Fruit fly (Drosophila melanogaster) whole organism, prepupa: Measurements from ENCODE around the gene sinu.
A peak's percentile ranks its signal among the peaks of the same experiment; 100 is the strongest.

ENCODE experiments used
- Blimp-1 ChIP-seq: fragments of 200-800 bp; sonication (Bioruptor generic); optimal IDR thresholded peaks from 3 replicates; lab custom pipeline; 2017; ENCODE audit warnings: missing biosample characterization, missing genetic modification characterization, mild to moderate bottlenecking, moderate library complexity, missing genetic modification reagents
- CG10631 ChIP-seq: fragments of 200-800 bp; sonication (Bioruptor generic); optimal IDR thresholded peaks from 2 replicates; lab custom pipeline; 2016; ENCODE audit warnings: missing biosample characterization, missing genetic modification characterization
- CG11294 ChIP-seq: fragments of 200-800 bp; sonication (Bioruptor generic); IDR thresholded peaks from 2 replicates; pipeline ENCODE4 v1.3.6; 2022; ENCODE audit warnings: missing biosample characterization, missing genetic modification characterization
- CG11902 ChIP-seq: fragments of 200-800 bp; sonication (Bioruptor generic); optimal IDR thresholded peaks from 3 replicates; lab custom pipeline; 2016; ENCODE audit warnings: missing biosample characterization, missing genetic modification characterization
- CG15336 ChIP-seq: fragments of 200-800 bp; sonication (Bioruptor generic); IDR thresholded peaks from 2 replicates; pipeline ENCODE4 v1.3.6; 2022; ENCODE audit warnings: missing biosample characterization, missing genetic modification characterization
- CG1621 ChIP-seq: fragments of 200-800 bp; sonication (Bioruptor generic); optimal IDR thresholded peaks from 3 replicates; lab custom pipeline; 2018; ENCODE audit warnings: missing biosample characterization, mild to moderate bottlenecking, missing genetic modification characterization
- CG16779 ChIP-seq: fragments of 200-800 bp; sonication (Bioruptor generic); optimal IDR thresholded peaks from 3 replicates; lab custom pipeline; 2017; ENCODE audit warnings: missing biosample characterization, mild to moderate bottlenecking, missing genetic modification characterization
- CG3032 ChIP-seq: fragments of 200-800 bp; optimal IDR thresholded peaks from 2 replicates; lab custom pipeline; 2019; ENCODE audit warnings: missing biosample characterization, mild to moderate bottlenecking, missing genetic modification characterization, moderate library complexity
- CG31627 ChIP-seq: fragments of 200-800 bp; sonication (Bioruptor generic); optimal IDR thresholded peaks from 3 replicates; lab custom pipeline; 2016; ENCODE audit warnings: missing biosample characterization, missing genetic modification characterization
- CG32006 ChIP-seq: fragments of 200-800 bp; sonication (Bioruptor generic); optimal IDR thresholded peaks from 3 replicates; lab custom pipeline; 2017; ENCODE audit warnings: missing biosample characterization, mild to moderate bottlenecking, missing genetic modification characterization
- CG34406 ChIP-seq: fragments of 200-800 bp; sonication (Bioruptor generic); optimal IDR thresholded peaks from 3 replicates; lab custom pipeline; 2016; ENCODE audit warnings: missing biosample characterization, missing genetic modification characterization
- CG3919 ChIP-seq: fragments of 200-800 bp; sonication (Bioruptor generic); optimal IDR thresholded peaks from 3 replicates; lab custom pipeline; 2016; ENCODE audit warnings: missing biosample characterization, missing genetic modification characterization
- CG6163 ChIP-seq: fragments of 200-800 bp; sonication (Bioruptor generic); IDR thresholded peaks from 3 replicates; pipeline ENCODE4 v1.3.6; 2022; ENCODE audit warnings: missing biosample characterization, missing genetic modification characterization
- CG6808 ChIP-seq: fragments of 200-800 bp; sonication (Bioruptor generic); optimal IDR thresholded peaks from 3 replicates; lab custom pipeline; 2017; ENCODE audit warnings: missing biosample characterization, missing genetic modification characterization, mild to moderate bottlenecking, moderate library complexity, missing genetic modification reagents
- CG6854 ChIP-seq: fragments of 200-800 bp; sonication (Bioruptor generic); optimal IDR thresholded peaks from 2 replicates; lab custom pipeline; 2017; ENCODE audit warnings: missing biosample characterization, mild to moderate bottlenecking, missing genetic modification characterization
- CG7368 ChIP-seq: fragments of 200-800 bp; sonication (Bioruptor generic); optimal IDR thresholded peaks from 3 replicates; lab custom pipeline; 2016; ENCODE audit warnings: missing biosample characterization, missing genetic modification characterization
- CG8119 ChIP-seq: fragments of 200-800 bp; sonication (Bioruptor generic); IDR thresholded peaks from 3 replicates; pipeline ENCODE4 v1.3.6; 2022; ENCODE audit warnings: missing biosample characterization, missing genetic modification characterization
- CG8319 ChIP-seq: fragments of 200-800 bp; sonication (Bioruptor generic); optimal IDR thresholded peaks from 3 replicates; lab custom pipeline; 2016; ENCODE audit warnings: missing biosample characterization, missing genetic modification characterization
- CG8632 ChIP-seq: fragments of 200-800 bp; sonication (Bioruptor generic); optimal IDR thresholded peaks from 3 replicates; lab custom pipeline; 2016; ENCODE audit warnings: missing biosample characterization, missing genetic modification characterization
- Eip75B ChIP-seq: fragments of 200-800 bp; sonication (Bioruptor generic); optimal IDR thresholded peaks from 3 replicates; lab custom pipeline; 2016; ENCODE audit warnings: missing biosample characterization, missing genetic modification characterization
- Eip78C ChIP-seq: fragments of 200-800 bp; sonication (Bioruptor generic); peaks from one replicate; lab custom pipeline; 2016; ENCODE audit warnings: missing biosample characterization, missing genetic modification characterization
- Eip93F ChIP-seq: fragments of 200-800 bp; sonication (Bioruptor generic); optimal IDR thresholded peaks from 2 replicates; lab custom pipeline; 2016; ENCODE audit warnings: missing biosample characterization, mild to moderate bottlenecking, missing genetic modification characterization
- Ets21C ChIP-seq: fragments of 200-800 bp; sonication (Bioruptor generic); optimal IDR thresholded peaks from 3 replicates; lab custom pipeline; 2016; ENCODE audit warnings: missing biosample characterization, missing genetic modification characterization
- Ets96B ChIP-seq: fragments of 200-800 bp; optimal IDR thresholded peaks from 2 replicates; lab custom pipeline; 2019; ENCODE audit warnings: missing biosample characterization, mild to moderate bottlenecking, missing genetic modification characterization, moderate library complexity
- Hr39 ChIP-seq: fragments of 200-800 bp; sonication (Bioruptor generic); optimal IDR thresholded peaks from 2 replicates; lab custom pipeline; 2016; ENCODE audit warnings: missing biosample characterization, missing genetic modification characterization
- Hr4 ChIP-seq: fragments of 200-800 bp; sonication (Bioruptor generic); optimal IDR thresholded peaks from 3 replicates; lab custom pipeline; 2016; ENCODE audit warnings: missing biosample characterization, missing genetic modification characterization
- Lpt ChIP-seq: fragments of 200-800 bp; sonication (Bioruptor generic); optimal IDR thresholded peaks from 3 replicates; lab custom pipeline; 2016; ENCODE audit warnings: missing biosample characterization, missing genetic modification characterization
- Met ChIP-seq: fragments of 200-800 bp; sonication (Bioruptor generic); optimal IDR thresholded peaks from 3 replicates; lab custom pipeline; 2016; ENCODE audit warnings: missing biosample characterization, missing genetic modification characterization
- Smox ChIP-seq: fragments of 200-800 bp; sonication (Bioruptor generic); optimal IDR thresholded peaks from 3 replicates; lab custom pipeline; 2016; ENCODE audit warnings: missing biosample characterization, missing genetic modification characterization
- Sox102F ChIP-seq: fragments of 200-800 bp; sonication (Bioruptor generic); optimal IDR thresholded peaks from 2 replicates; lab custom pipeline; 2016; ENCODE audit warnings: missing biosample characterization, mild to moderate bottlenecking, missing genetic modification characterization
- achi ChIP-seq: fragments of 200-800 bp; sonication (Bioruptor generic); optimal IDR thresholded peaks from 3 replicates; lab custom pipeline; 2016; ENCODE audit warnings: missing biosample characterization, missing genetic modification characterization
- acj6 ChIP-seq: fragments of 200-800 bp; sonication (Bioruptor generic); optimal IDR thresholded peaks from 3 replicates; lab custom pipeline; 2016; ENCODE audit warnings: missing biosample characterization, missing genetic modification characterization
- cyc ChIP-seq: fragments of 200-800 bp; sonication (Bioruptor generic); optimal IDR thresholded peaks from 3 replicates; lab custom pipeline; 2016; ENCODE audit warnings: missing biosample characterization, missing genetic modification characterization
- eg ChIP-seq: fragments of 200-800 bp; sonication (Bioruptor generic); IDR thresholded peaks from 3 replicates; pipeline ENCODE4 v1.3.6; 2022; ENCODE audit warnings: missing biosample characterization, missing genetic modification characterization
- fd85E ChIP-seq: fragments of 200-800 bp; sonication (Bioruptor generic); optimal IDR thresholded peaks from 3 replicates; lab custom pipeline; 2016; ENCODE audit warnings: missing biosample characterization, missing genetic modification characterization
- fkh ChIP-seq: fragments of 200-800 bp; sonication (Bioruptor generic); optimal IDR thresholded peaks from 3 replicates; lab custom pipeline; 2017; ENCODE audit warnings: missing biosample characterization, mild to moderate bottlenecking, missing genetic modification characterization, moderate library complexity
- net ChIP-seq: fragments of 200-800 bp; sonication (Bioruptor generic); optimal IDR thresholded peaks from 3 replicates; lab custom pipeline; 2016; ENCODE audit warnings: missing biosample characterization, missing genetic modification characterization
- pdm3 ChIP-seq: fragments of 200-800 bp; sonication (Bioruptor generic); optimal IDR thresholded peaks from 3 replicates; lab custom pipeline; 2016; ENCODE audit warnings: missing biosample characterization, missing genetic modification characterization
- salr ChIP-seq, 2 experiments: fragments of 200-800 bp; sonication (Bioruptor generic); optimal IDR thresholded peaks; 3 replicates each; lab custom pipeline; 2016 to 2018; ENCODE audit warnings: missing biosample characterization in 2 of 2, missing genetic modification characterization in 2 of 2, mild to moderate bottlenecking in 1 of 2
- spab ChIP-seq: fragments of 200-800 bp; sonication (Bioruptor generic); optimal IDR thresholded peaks from 2 replicates; lab custom pipeline; 2017; ENCODE audit warnings: missing biosample characterization, mild to moderate bottlenecking, missing genetic modification characterization, missing genetic modification reagents
- svp ChIP-seq: fragments of 200-800 bp; sonication (Bioruptor generic); peaks from one replicate; lab custom pipeline; 2016; ENCODE audit warnings: missing biosample characterization, missing genetic modification characterization
- topi ChIP-seq: fragments of 200-800 bp; sonication (Bioruptor generic); optimal IDR thresholded peaks from 3 replicates; lab custom pipeline; 2016; ENCODE audit warnings: missing biosample characterization, missing genetic modification characterization
- vri ChIP-seq: fragments of 200-800 bp; sonication (Bioruptor generic); optimal IDR thresholded peaks from 3 replicates; lab custom pipeline; 2016; ENCODE audit warnings: missing biosample characterization, mild to moderate bottlenecking, missing genetic modification characterization

The sinu gene

DNA sequence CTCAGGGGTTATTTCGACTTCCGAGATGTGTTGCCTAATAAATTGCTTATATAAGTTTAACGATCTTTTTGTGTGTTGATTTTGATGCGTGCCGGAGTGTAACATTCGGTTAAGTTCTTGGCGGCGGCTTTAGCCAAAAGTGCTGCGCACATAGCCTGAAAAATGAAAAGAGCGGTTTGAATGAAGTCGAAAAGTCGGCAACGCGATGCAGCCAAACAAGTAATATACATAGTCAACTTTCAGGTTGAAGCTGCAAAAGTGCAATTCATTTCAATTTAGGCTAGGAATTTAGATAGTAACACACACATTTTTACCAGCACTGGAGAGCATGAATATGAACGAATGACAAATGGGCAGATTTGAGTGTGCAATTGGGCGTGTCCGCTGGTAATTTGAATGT lies 27.1 kb downstream of the sinu start:
- no peak for TF ChIP-seq Met (GFP tag; lab: Kevin White, UChicago)
- TF ChIP-seq fd85E (GFP tag; lab: Kevin White, UChicago) = no peak
- TF ChIP-seq CG3919 (GFP tag; lab: Kevin White, UChicago) = no peak
- TF ChIP-seq spab = no peak
- no peak for TF ChIP-seq CG15336 (GFP tag; lab: Robert Waterston, UW)
- TF ChIP-seq Eip78C = no peak
- no peak for TF ChIP-seq topi (GFP tag; lab: Kevin White, UChicago)
- TF ChIP-seq Eip93F (GFP tag; lab: Kevin White, UChicago) = no peak
- TF ChIP-seq Smox (GFP tag; lab: Kevin White, UChicago) = no peak
- TF ChIP-seq net (GFP tag; lab: Kevin White, UChicago) = no peak
- TF ChIP-seq CG31627 (GFP tag; lab: Kevin White, UChicago) = no peak
- no peak for TF ChIP-seq CG6808 (GFP tag; lab: Kevin White, UChicago)
- TF ChIP-seq CG11902 (GFP tag; lab: Kevin White, UChicago) = no peak
- TF ChIP-seq cyc (GFP tag; lab: Kevin White, UChicago) = no peak
- no peak for TF ChIP-seq CG10631 (GFP tag; lab: Kevin White, UChicago)
- TF ChIP-seq CG16779 (tag; lab: Kevin White, UChicago) = no peak
- TF ChIP-seq Ets96B = no peak
- no peak for TF ChIP-seq CG1621 (tag; lab: Kevin White, UChicago)
- TF ChIP-seq svp (GFP tag; lab: Kevin White, UChicago) = no peak
- TF ChIP-seq CG6854 (GFP tag; lab: Kevin White, UChicago) = no peak

DNA sequence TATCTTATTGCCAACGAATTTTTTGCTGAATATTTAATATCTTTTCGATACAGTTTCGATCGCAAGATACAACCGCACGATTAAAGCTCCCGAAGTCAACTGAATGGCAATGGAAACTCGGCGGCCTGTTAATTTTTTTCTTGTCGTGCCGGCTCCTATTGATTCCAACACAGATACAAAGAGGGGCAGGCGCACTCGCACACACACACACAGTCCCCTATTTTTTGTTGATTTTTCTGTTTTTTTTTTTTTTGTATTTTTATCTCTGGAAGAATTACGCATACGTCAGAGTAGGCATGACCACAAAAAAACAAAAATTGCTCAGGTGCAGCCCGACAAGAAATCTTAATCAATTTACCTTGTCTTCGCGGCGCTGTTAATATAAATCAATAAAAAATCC lies 32.2 kb downstream of the sinu start, which contains the start of gene Lkr:
Gene Lkr (minus strand): TSS at position 101 of the 400 bp plus-strand sequence.
- TF ChIP-seq Smox (GFP tag; lab: Kevin White, UChicago) (no peak), Lpt (GFP tag; lab: Kevin White, UChicago) (no peak), CG8319 (no peak), CG6808 (GFP tag; lab: Kevin White, UChicago) (no peak), CG11294 (GFP tag; lab: Robert Waterston, UW) (no peak), CG3032 (tag; lab: Kevin White, UChicago) (no peak), CG1621 (tag; lab: Kevin White, UChicago) (no peak), Eip78C (no peak), Hr39 (GFP tag; lab: Kevin White, UChicago) (no peak), cyc (GFP tag; lab: Kevin White, UChicago) (no peak), topi (GFP tag; lab: Kevin White, UChicago) (no peak)

DNA sequence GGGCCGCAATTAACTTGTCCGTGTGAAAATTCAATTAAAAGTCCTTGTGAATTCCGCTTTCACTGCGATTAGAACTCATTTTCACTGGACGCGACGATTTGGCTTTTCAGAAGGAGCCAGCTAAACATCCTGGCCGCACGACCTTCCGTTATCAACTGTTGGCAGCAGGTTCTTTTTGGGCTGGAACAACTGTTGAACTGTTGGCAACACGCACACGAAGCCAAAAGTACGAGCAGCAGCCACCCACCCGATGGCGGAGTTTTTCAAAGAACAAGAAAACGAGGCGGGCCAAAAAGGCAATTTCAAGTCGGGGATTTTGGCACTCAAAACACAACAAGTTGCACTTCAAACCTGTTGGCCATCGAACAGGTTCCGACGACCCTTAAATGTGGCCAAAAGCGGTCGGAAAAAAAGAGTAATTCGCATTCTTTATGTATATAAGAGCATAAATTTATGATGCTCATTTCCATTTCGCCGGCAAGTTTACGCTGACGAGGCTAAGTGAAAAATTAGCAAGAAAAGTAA lies 38.4 kb downstream of the sinu start:
- TF ChIP-seq CG16779 (tag; lab: Kevin White, UChicago) (no peak), svp (GFP tag; lab: Kevin White, UChicago) (no peak), CG11294 (GFP tag; lab: Robert Waterston, UW) (no peak), fkh (GFP tag; lab: Kevin White, UChicago) (no peak), achi (GFP tag; lab: Kevin White, UChicago) (no peak), Met (GFP tag; lab: Kevin White, UChicago) (no peak), CG8119 (no peak), Hr39 (GFP tag; lab: Kevin White, UChicago) (no peak)
- TF ChIP-seq, all 60 proteins: peak for 0

dm6 chr3L:5511959-5512358 lies 49.4 kb downstream of the sinu start:
- TF ChIP-seq Ets96B (no peak), svp (GFP tag; lab: Kevin White, UChicago) (peak; percentile 80), CG7368 (GFP tag; lab: Kevin White, UChicago) (peak; percentile 80), salr (GFP tag; optimal IDR thresholded peaks at IDR 0.05; lab: Kevin White, UChicago) (peak in 1 of 2 experiments; percentile 67), CG6163 (GFP tag; lab: Robert Waterston, UW) (peak; percentile 86), CG34406 (GFP tag; lab: Kevin White, UChicago) (peak; percentile 72), Met (GFP tag; lab: Kevin White, UChicago) (peak; percentile 84), eg (GFP tag; lab: Robert Waterston, UW) (peak; percentile 81), fkh (GFP tag; lab: Kevin White, UChicago) (no peak), CG15336 (GFP tag; lab: Robert Waterston, UW) (no peak; the same call in 1 of the 2 replicates), vri (GFP tag; lab: Kevin White, UChicago) (peak; percentile 73), CG8119 (no peak; the same call in 2 of the 3 replicates), Blimp-1 (GFP tag; lab: Kevin White, UChicago) (peak; percentile 99), Sox102F (peak; percentile 79), pdm3 (GFP tag; lab: Kevin White, UChicago) (peak; percentile 66), Ets21C (GFP tag; lab: Kevin White, UChicago) (peak; percentile 60), CG32006 (GFP tag; lab: Kevin White, UChicago) (peak; percentile 17), cyc (GFP tag; lab: Kevin White, UChicago) (peak; percentile 85), acj6 (peak; percentile 80), Smox (GFP tag; lab: Kevin White, UChicago) (peak; percentile 72), Eip75B (GFP tag; lab: Kevin White, UChicago) (peak; percentile 65), Hr4 (GFP tag; lab: Kevin White, UChicago) (peak; percentile 2), net (GFP tag; lab: Kevin White, UChicago) (peak; percentile 63), Lpt (GFP tag; lab: Kevin White, UChicago) (no peak), CG6808 (GFP tag; lab: Kevin White, UChicago) (peak; percentile 24), CG8632 (GFP tag; lab: Kevin White, UChicago) (peak; percentile 57), fd85E (GFP tag; lab: Kevin White, UChicago) (peak; percentile 80)
